Fruit fly (Drosophila melanogaster) S2 (cell line): Measurements from ENCODE around the gene Rcd5.

Experiments
- CG8478 ChIP-seq: fragments of >200 bp; optimal IDR thresholded peaks from 2 replicates; lab custom pipeline; 2018
- CTCF ChIP-seq, 2 experiments: fragments of >200 bp; optimal IDR thresholded peaks; 2 replicates each; lab custom pipeline; 2018

The Rcd5 gene

DNA sequence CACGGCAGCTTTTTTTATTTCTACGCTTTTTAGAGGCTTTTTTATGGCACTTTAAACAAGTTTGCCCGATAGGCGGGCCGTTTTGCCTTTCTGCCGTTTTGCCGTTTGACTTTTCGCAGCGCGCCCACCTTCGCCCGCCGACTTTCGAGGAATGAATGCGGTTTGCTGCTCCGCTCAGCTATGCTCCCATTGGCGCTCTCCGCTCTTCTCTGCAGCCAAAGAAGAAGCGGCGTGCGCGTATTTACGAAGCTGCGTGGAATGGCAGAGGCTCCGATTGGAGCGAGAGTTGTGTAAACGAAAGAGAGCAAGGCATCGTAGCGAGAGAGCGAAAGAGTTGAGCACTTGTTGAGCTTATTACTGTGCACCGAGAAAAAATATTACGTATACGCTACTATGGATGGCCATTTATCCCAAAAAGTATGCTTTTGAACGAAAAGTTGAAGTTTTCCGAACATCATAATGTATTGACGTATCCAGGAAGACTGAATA, 31.3 kb downstream of the Rcd5 start, which contains the start of gene wit:
Gene wit (minus strand): TSS at position 157 of the 489 bp plus-strand sequence.
- TF ChIP-seq CTCF (optimal IDR thresholded peaks at IDR 0.05; lab: Kevin White, UChicago): no peak
- no peak for TF ChIP-seq CG8478 (lab: Kevin White, UChicago)

DNA sequence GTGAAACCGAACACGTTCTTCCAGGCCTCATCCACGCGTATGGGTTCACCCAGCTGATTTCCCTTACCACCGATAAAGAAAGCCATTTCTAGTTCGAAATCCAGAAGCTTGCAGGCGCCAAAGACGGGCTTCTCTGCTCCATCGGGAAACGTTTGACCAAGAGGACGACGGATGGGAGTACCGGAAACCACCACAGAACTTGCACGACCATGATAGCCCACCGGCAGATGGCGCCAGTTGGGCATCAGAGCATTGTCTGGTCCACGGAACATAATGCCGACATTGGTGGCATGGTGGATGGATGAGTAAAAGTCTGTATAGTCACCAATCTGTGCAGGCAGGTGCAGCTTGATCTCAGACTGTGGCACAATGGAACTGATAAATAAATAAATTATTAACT, 32.4 kb downstream of the Rcd5 start:
- TF ChIP-seq CG8478 (lab: Kevin White, UChicago) (no peak), CTCF (optimal IDR thresholded peaks at IDR 0.05; lab: Kevin White, UChicago) (peak; percentile 74 to 76)

DNA sequence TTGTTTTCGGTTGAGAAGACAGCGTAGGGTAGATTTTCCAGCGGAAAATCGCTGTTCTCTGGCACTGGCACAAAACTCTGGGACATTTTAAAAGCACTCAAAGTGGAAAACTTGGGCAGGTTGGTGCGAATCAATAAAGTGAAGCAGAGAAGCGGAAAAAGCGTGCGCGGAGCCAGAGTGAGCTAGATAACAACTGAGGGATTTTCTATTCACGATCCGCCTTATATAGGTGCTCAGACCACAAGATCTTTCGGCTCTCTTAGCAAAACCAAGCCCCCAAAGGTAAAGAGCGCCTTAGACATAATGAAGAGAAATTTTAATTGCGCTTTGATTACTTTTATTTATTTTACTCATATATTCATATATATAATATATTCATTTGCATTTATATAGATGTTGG, 33.4 kb downstream of the Rcd5 start, which contains the start of gene Faa:
Gene Faa (minus strand): TSS at position 200 of the 400 bp plus-strand sequence.
- TF ChIP-seq CG8478 (lab: Kevin White, UChicago): no peak
- TF ChIP-seq CTCF (optimal IDR thresholded peaks at IDR 0.05; lab: Kevin White, UChicago): no peak

DNA sequence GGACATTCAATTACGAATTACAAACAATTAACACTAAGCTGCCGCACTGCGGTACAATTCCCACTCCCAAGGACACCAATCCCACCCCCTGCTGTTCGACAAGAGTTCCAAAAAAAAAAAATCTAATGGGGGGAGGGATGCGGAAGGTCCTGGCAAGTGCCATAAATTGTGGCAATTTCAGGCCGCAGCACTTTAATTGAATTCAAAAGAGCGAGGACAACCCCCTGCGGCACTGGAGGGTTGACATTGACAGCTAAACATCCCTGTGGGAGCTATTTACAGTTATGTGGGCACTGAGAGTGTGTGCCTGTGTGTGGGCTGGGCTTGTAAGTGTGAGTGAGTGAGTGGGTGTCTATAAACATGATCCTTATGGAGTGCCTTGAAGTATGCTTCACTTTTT, 36.6 kb downstream of the Rcd5 start:
- TF ChIP-seq CTCF (optimal IDR thresholded peaks at IDR 0.05; lab: Kevin White, UChicago) (no peak), CG8478 (lab: Kevin White, UChicago) (no peak)

DNA sequence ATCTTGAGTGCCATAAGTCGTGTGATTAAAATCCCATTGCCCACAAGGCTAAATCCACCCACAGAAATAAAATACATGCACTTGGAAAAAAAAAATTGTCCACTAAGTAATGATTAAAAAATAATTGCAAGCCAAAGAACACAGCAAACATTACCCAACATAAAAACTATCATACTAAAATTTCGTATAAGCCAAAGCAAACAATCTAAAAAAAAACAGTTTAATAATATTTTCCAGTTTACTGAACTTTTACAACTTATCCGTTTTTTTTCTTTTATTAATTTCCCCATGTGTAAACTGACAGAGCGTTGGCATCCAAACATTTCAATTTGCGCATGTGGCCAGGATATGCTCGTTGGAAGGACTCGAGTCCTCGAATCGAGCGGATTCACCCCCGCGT, 39.9 kb downstream of the Rcd5 start:
- TF ChIP-seq CTCF (optimal IDR thresholded peaks at IDR 0.05; lab: Kevin White, UChicago) (no peak), CG8478 (lab: Kevin White, UChicago) (no peak)

DNA sequence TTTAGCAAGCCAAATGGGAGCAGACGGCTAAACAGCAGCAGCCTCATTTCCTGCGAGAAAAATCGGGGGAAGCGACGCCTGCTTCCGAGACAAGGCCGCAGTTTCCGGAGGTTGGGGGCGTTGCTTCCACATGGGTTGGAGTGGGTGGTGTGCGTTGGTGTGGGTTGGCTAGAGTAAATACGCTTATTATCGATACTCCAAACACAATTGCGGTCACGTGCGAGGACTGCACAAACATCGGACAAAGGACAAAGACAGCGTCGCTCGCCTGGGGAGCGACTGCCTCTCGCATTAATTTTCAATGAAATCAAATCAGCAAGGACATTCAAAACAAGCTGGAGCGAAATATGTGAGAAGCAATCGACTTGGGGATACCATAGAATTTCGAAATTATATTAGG, 40.9 kb downstream of the Rcd5 start:
- TF ChIP-seq CG8478 (lab: Kevin White, UChicago): no peak
- no peak for TF ChIP-seq CTCF (optimal IDR thresholded peaks at IDR 0.05; lab: Kevin White, UChicago)

DNA sequence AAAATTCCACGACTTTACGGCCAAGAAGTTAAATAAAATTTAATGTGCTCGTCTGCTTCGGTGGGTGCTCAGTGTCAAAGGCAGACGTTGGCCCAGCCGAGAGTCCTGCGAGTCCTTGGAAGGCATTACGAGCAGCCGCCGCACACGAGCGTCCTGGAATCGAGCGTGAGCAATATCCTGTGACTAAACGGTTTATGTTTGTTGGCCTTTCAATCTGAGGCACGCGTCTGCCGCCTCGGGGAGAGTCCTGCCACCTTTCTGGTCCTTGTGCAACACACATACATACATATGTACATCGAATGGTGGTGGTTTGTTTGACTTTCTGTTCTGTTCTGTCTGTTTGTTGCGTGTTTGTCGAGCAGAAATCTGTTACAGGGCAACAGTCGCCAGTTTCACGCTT, 43.1 kb downstream of the Rcd5 start:
- no peak for TF ChIP-seq CG8478 (lab: Kevin White, UChicago)
- TF ChIP-seq CTCF (optimal IDR thresholded peaks at IDR 0.05; lab: Kevin White, UChicago): no peak

DNA sequence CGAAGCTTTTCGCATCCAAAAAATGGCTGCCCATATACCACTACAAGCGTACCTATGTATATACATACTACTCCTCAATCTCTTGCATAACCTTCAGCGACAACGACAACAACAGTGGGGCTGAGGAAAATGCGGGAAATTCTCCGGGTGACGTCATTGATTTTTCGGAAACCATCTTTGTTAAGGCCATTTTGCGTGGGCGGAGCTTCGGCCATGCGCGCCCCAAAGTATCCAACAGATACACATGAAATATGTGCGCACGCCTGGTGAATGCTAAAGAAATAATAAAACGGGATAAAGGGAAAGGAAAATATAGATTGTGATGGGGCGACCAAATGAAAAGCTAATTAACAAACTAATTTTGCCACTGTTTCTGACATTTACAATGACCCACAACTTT, 45.5 kb downstream of the Rcd5 start:
- TF ChIP-seq CTCF (optimal IDR thresholded peaks at IDR 0.05; lab: Kevin White, UChicago) (no peak), CG8478 (lab: Kevin White, UChicago) (no peak)

DNA sequence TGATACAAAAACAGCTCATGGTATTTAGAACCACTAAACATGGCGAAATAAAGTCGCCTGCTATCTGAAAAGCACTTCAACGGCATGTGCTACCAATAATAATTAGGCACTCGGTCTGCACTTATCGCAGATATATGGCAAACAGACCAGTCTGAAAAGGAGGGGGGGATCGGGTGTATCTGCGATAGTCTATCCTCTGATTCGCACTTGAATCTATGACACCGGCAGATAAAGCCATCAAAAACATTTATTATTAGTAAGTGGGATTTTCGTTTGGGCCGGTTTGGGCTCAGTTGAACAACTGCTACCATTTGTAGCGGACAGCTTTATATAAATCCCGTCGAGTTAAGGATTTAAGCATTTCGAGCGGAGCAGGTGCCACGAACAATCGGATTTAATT, 47.0 kb downstream of the Rcd5 start, which contains the start of gene CG14989:
Gene CG14989 (plus strand): TSS at position 301 of the 400 bp plus-strand sequence.
- no peak for TF ChIP-seq CTCF (optimal IDR thresholded peaks at IDR 0.05; lab: Kevin White, UChicago)
- TF ChIP-seq CG8478 (lab: Kevin White, UChicago): no peak

DNA sequence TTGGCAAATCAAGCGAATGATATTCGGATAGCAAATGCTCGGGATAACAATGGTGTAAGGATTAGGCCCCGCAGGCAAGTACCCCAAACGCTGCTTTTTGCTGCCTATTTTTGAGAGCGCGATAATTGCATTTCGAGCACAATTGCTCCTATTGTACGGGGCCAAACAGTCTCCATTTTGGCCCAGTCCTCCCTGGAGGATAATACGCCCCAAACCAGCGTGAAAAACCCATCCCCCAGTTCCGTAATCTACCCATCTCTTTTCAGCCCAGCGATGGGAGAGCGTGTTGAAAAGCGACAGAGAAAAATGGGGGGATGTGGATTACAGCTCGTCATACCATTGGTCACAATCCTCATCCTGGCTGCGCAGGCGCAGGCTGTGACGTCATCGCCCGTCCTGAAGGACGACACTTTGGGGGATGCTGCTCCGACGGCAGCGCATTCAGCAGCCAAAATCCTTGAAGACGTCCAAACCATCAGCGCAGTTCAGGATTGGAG, 48.4 kb downstream of the Rcd5 start, which contains the start of gene Gad1:
Gene Gad1 (minus strand): TSS at position 51 of the 497 bp plus-strand sequence.
- TF ChIP-seq CG8478 (lab: Kevin White, UChicago) (no peak), CTCF (optimal IDR thresholded peaks at IDR 0.05; lab: Kevin White, UChicago) (no peak)
